Worm (Caenorhabditis elegans) whole organism, L1 larva: ENCODE results near the gene sfxn-1.5.

Experiments
- nhr-11 ChIP-seq: fragments of 150-350 bp; optimal IDR thresholded peaks from 2 replicates; lab custom pipeline; 2014; ENCODE audit warnings: missing biosample characterization, missing genetic modification characterization
- unc-62 ChIP-seq: fragments of 150-350 bp; optimal IDR thresholded peaks from 2 replicates; lab custom pipeline; 2014; ENCODE audit warnings: missing biosample characterization, missing genetic modification reagents, missing genetic modification characterization

- no peak for TF ChIP-seq unc-62 (GFP tag; lab: Kevin White, UChicago)
- no peak for TF ChIP-seq nhr-11
These were observed 34.4 kb downstream of the sfxn-1.5 start, which contains the start of gene twk-44 for ce11 chrX:11627013-11627412.
